Worm (Caenorhabditis elegans) whole organism, early embryonic: ENCODE results near the gene R13H4.7.

Experiments used
- B0310.2 ChIP-seq: sonication (generic microtip); optimal IDR thresholded peaks from 2 replicates; lab custom pipeline; 2016; ENCODE audit warnings: mild to moderate bottlenecking, missing genetic modification characterization, missing compliant biosample characterization
- ama-1 ChIP-seq: fragments of 150-350 bp; optimal IDR thresholded peaks from 2 replicates; lab custom pipeline; 2014
- ceh-13 ChIP-seq: fragments of 200-800 bp; sonication (Bioruptor generic); optimal IDR thresholded peaks from 2 replicates; lab custom pipeline; 2018; ENCODE audit warnings: mild to moderate bottlenecking, missing genetic modification characterization, missing compliant biosample characterization
- hmg-4 ChIP-seq: fragments of 200-800 bp; sonication (Bioruptor generic); optimal IDR thresholded peaks from 2 replicates; lab custom pipeline; 2018; ENCODE audit warnings: mild to moderate bottlenecking, missing genetic modification characterization, missing compliant biosample characterization

DNA sequence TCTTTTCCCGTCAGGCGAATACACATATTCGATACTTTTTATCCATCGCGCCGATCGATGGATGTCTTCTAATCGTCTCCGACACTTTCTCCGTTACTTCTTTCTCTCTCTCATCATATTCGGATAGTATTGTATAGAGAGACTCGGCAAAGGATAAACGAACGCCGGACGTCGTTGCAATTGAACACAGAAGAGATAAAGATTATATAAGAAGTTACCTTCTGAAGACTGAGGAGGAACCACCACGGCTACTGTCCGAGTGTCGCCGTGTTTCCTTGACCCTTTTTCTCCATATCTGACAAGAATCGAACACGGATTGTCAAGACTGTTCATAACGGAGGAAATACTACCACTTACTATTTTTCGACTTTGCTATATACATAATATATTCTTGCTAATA, 31.1 kb upstream of the R13H4.7 start, which contains the start of gene sma-1:
- TF ChIP-seq ama-1 (lab: Kevin White, UChicago) (no peak), hmg-4 (GFP tag; lab: Kevin White, UChicago) (no peak), B0310.2 (no peak), ceh-13 (GFP tag; lab: Kevin White, UChicago) (no peak)
